Fruit fly (Drosophila melanogaster): ENCODE data around the gene Fer1.

Gene Fer1

DNA sequence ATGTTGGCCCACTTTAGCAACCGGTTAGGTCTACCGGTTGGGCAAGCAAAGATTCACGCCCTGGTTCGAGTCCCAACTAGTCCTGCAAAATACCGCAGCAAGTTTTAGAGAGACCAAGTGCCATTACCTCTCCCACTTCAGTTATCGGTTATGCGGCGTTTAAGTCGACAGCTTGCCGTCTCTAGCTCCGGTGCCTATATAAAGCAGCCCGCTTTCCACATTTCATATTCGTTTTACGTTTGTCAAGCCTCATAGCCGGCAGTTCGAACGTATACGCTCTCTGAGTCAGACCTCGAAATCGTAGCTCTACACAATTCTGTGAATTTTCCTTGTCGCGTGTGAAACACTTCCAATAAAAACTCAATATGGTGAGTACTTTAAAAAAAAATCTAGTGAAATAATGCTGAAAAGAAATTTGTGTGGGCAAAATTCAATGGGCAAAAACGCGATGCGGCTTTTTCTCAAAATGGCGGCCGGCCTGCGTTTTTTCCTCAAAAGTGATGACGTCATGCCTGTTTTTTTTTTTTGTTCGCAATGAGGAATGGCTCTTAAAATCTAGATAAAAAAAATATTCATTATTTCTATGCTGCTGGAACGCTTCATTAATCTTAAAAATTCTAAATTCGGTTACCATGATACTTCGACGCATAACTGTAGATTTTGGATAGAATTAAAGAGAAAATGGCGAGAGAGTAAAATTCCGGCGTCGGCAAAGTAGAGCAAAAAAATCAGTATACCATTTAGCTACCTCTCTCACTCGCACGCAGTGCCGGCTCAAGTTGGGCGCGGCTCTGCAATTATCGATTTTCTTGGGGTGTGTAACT lies 49.4 kb upstream of the Fer1 start, which contains the start of gene alphaTub84B (continued):
- TF ChIP-seq CG3847 (GFP tag; IDR thresholded peaks at IDR 0.05) (peak; percentile 62), Meics (GFP tag; optimal IDR thresholded peaks at IDR 0.05) (peak; percentile 55), Hr78 (GFP tag; optimal IDR thresholded peaks at IDR 0.05) (no peak), CG14965 (GFP tag; optimal IDR thresholded peaks at IDR 0.05; ENCODE audit: borderline replicate concordance) (peak; percentile 50), ranshi (GFP tag; IDR thresholded peaks at IDR 0.05) (peak; percentile 44; the same call in 1 of the 2 replicates), Fer3 (tag; optimal IDR thresholded peaks at IDR 0.05) (peak; percentile 57), unc-4 (GFP tag; IDR thresholded peaks at IDR 0.05; ENCODE audit: partially characterized antibody) (peak; percentile 37; the same call in 1 of the 2 replicates), Hr39 (optimal IDR thresholded peaks at IDR 0.05) (no peak), ERR (GFP tag; optimal IDR thresholded peaks at IDR 0.05) (peak; percentile 69), CG10979 (tag; optimal IDR thresholded peaks at IDR 0.05) (peak; percentile 23), Abd-B (GFP tag; optimal IDR thresholded peaks at IDR 0.05) (no peak), esg (GFP tag; conservative IDR thresholded peaks at IDR 0.05) (no peak), CG3838 (GFP tag; optimal IDR thresholded peaks at IDR 0.05) (no peak), CG2712 (tag; optimal IDR thresholded peaks at IDR 0.05) (peak; percentile 56), en (GFP tag; optimal IDR thresholded peaks at IDR 0.05) (peak; percentile 29), Usf (GFP tag; optimal IDR thresholded peaks at IDR 0.05) (no peak), oc (tag; optimal IDR thresholded peaks at IDR 0.05) (no peak), slbo (GFP tag; IDR thresholded peaks at IDR 0.05) (peak; percentile 67), crol (GFP tag; IDR thresholded peaks at IDR 0.05) (no peak), CG17912 (GFP tag; optimal IDR thresholded peaks at IDR 0.05) (peak; percentile 84), CG33557 (GFP tag; optimal IDR thresholded peaks at IDR 0.05) (peak; percentile 49), CG4424 (GFP tag; optimal IDR thresholded peaks at IDR 0.05) (peak; percentile 33), gfzf (GFP tag; optimal IDR thresholded peaks at IDR 0.05) (peak; percentile 97), wek (GFP tag; optimal IDR thresholded peaks at IDR 0.05) (peak; percentile 70), zen2 (GFP tag; IDR thresholded peaks at IDR 0.05; ENCODE audit: partially characterized antibody) (peak; percentile 40; the same call in 1 of the 3 replicates), CG30020 (tag; optimal IDR thresholded peaks at IDR 0.05) (no peak), yki (optimal IDR thresholded peaks at IDR 0.05) (no peak), CG1024 (GFP tag; IDR thresholded peaks at IDR 0.05) (no peak; the same call in 1 of the 2 replicates), CG31224 (GFP tag; IDR thresholded peaks at IDR 0.05) (no peak), Ada2b (GFP tag; IDR thresholded peaks at IDR 0.05) (no peak), Awh (GFP tag; IDR thresholded peaks at IDR 0.05) (peak; percentile 42; the same call in 1 of the 2 replicates), toy (GFP tag; IDR thresholded peaks at IDR 0.05) (no peak), tll (GFP tag; optimal IDR thresholded peaks at IDR 0.05) (no peak), CG8089 (GFP tag; optimal IDR thresholded peaks at IDR 0.05) (peak; percentile 72), Dip3 (GFP tag; optimal IDR thresholded peaks at IDR 0.05) (peak; percentile 33), CG3163 (GFP tag; optimal IDR thresholded peaks at IDR 0.05) (peak; percentile 72), Hmr (GFP tag; optimal IDR thresholded peaks at IDR 0.05) (peak; percentile 75), Mrtf (GFP tag; IDR thresholded peaks at IDR 0.05) (0 out of 3 replicates have a peak, but pooled peaks have one; percentile 26), sna (GFP tag; IDR thresholded peaks at IDR 0.05; ENCODE audit: partially characterized antibody) (no peak), ash1 (GFP tag; optimal IDR thresholded peaks at IDR 0.05) (peak; percentile 67), CG6765 (GFP tag; optimal IDR thresholded peaks at IDR 0.05) (peak; percentile 74), tin (GFP tag; optimal IDR thresholded peaks at IDR 0.05) (peak; percentile 20), slp2 (GFP tag; optimal IDR thresholded peaks at IDR 0.05) (peak; percentile 30), HLH4C (GFP tag; IDR thresholded peaks at IDR 0.05; ENCODE audit: partially characterized antibody) (peak; percentile 51; the same call in 2 of the 3 replicates), al (GFP tag; IDR thresholded peaks at IDR 0.05) (no peak), CG17612 (GFP tag; IDR thresholded peaks at IDR 0.05) (no peak; the same call in 1 of the 2 replicates), sim (GFP tag; IDR thresholded peaks at IDR 0.05) (peak; percentile 39; the same call in 1 of the 2 replicates), Blimp-1 (GFP tag; optimal IDR thresholded peaks at IDR 0.05) (peak; percentile 48)

All from whole organism, embryonic.